Worm (Caenorhabditis elegans) whole organism, dauer: ENCODE data around the gene T28A8.4.

Experiments used
- unc-62 ChIP-seq: sonication (generic microtip); optimal IDR thresholded peaks from 2 replicates; lab custom pipeline; 2017; ENCODE audit warnings: missing biosample characterization, missing genetic modification reagents, missing genetic modification characterization

Gene T28A8.4

ce11 chrIII:13534704-13535103 lies 31.2 kb downstream of the T28A8.4 start:
- no peak for TF ChIP-seq unc-62 (GFP tag; lab: Kevin White, UChicago)

- no peak for TF ChIP-seq unc-62 (GFP tag; lab: Kevin White, UChicago)
These were observed 32.4 kb downstream of the T28A8.4 start for ce11 chrIII:13535735-13536390.

- TF ChIP-seq unc-62 (GFP tag; lab: Kevin White, UChicago), result no peak
These were observed 37.3 kb downstream of the T28A8.4 start for ce11 chrIII:13540791-13541190.

- TF ChIP-seq unc-62 (GFP tag; lab: Kevin White, UChicago), result no peak
These were observed 39.0 kb downstream of the T28A8.4 start for ce11 chrIII:13542458-13542857.

ce11 chrIII:13543434-13543833 lies 40.0 kb downstream of the T28A8.4 start, which contains the start of gene acs-5:
Gene acs-5, minus strand, starts transcription at chrIII:13543534.
- no peak for TF ChIP-seq unc-62 (GFP tag; lab: Kevin White, UChicago)

DNA sequence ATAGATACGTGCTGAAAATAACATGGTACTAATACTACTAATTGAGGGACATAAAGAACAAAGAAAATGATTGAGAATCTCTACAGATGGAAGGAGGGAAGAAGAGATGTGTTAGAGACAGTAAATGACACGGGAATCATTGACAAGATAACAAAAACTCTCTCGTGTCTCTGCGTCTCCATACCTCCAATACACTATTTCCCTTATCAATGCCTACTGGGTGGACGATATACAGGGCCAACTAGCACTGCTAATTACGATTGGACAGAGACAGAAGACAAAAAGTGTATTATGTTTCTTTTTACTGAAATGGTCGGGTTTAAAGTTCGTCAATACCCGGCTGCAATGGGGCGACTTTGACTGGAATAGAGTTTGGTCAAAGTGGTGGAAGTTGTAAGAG lies 41.1 kb downstream of the T28A8.4 start:
- no peak for TF ChIP-seq unc-62 (GFP tag; lab: Kevin White, UChicago)

DNA sequence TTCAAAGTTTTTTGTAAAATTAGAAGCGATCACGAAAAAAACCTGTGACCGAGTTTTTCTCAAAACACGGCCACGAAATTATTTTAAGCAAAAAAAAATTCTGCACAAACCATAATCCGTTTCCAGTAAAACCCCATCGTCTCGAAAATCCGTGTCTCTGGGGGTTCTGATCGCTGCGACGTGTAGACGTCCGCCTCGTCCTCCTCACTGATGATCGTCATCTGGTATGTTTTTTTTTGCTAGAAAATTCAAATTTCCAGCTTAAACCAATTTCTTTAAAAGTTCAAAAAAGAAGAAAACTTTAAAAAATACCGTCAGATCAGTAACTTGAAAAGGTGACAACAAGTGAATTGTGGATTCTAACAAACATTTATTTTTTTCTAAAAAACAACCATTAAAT lies 43.1 kb downstream of the T28A8.4 start, which contains the start of gene Y76A2B.4:
Gene Y76A2B.4 (minus strand): TSS at position 241 of the 400 bp plus-strand sequence.
- TF ChIP-seq unc-62 (GFP tag; lab: Kevin White, UChicago), result no peak

- TF ChIP-seq unc-62 (GFP tag; lab: Kevin White, UChicago), result no peak
These were observed 45.5 kb downstream of the T28A8.4 start, which contains the start of gene mmad-1 for ce11 chrIII:13548982-13549381. Gene mmad-1, minus strand, starts transcription at chrIII:13549005.

- TF ChIP-seq unc-62 (GFP tag; lab: Kevin White, UChicago), result no peak
These were observed 46.5 kb downstream of the T28A8.4 start for ce11 chrIII:13549960-13550359.
